Worm (Caenorhabditis elegans) whole organism, early embryonic: Measurements from ENCODE around the gene rnp-1.

Source experiments
- B0310.2 ChIP-seq: sonication (generic microtip); optimal IDR thresholded peaks from 2 replicates; lab custom pipeline; 2016; ENCODE audit warnings: mild to moderate bottlenecking, missing genetic modification characterization, missing compliant biosample characterization
- F13C5.2 ChIP-seq: sonication (generic microtip); optimal IDR thresholded peaks from 2 replicates; lab custom pipeline; 2017; ENCODE audit warnings: mild to moderate bottlenecking, missing genetic modification characterization, inconsistent platforms, missing compliant biosample characterization
- ama-1 ChIP-seq: fragments of 150-350 bp; optimal IDR thresholded peaks from 2 replicates; lab custom pipeline; 2014
- ceh-13 ChIP-seq: fragments of 200-800 bp; sonication (Bioruptor generic); optimal IDR thresholded peaks from 2 replicates; lab custom pipeline; 2018; ENCODE audit warnings: mild to moderate bottlenecking, missing genetic modification characterization, missing compliant biosample characterization
- ceh-36 ChIP-seq: sonication (generic microtip); optimal IDR thresholded peaks from 2 replicates; lab custom pipeline; 2016; ENCODE audit warnings: missing genetic modification characterization, inconsistent platforms, missing compliant biosample characterization
- ets-7 ChIP-seq: sonication (generic microtip); optimal IDR thresholded peaks from 2 replicates; lab custom pipeline; 2016; ENCODE audit warnings: missing genotype, missing genetic modification characterization, missing compliant biosample characterization
- flt-1 ChIP-seq: fragments of 200-800 bp; sonication (Bioruptor generic); IDR thresholded peaks from 2 replicates; pipeline ENCODE4 v1.3.6; 2022; ENCODE audit warnings: missing genetic modification characterization, missing compliant biosample characterization
- hmg-4 ChIP-seq: fragments of 200-800 bp; sonication (Bioruptor generic); optimal IDR thresholded peaks from 2 replicates; lab custom pipeline; 2018; ENCODE audit warnings: mild to moderate bottlenecking, missing genetic modification characterization, missing compliant biosample characterization
- pes-1 ChIP-seq: fragments of 200-800 bp; sonication (Bioruptor generic); IDR thresholded peaks from 2 replicates; pipeline ENCODE4 v1.3.6; 2022; ENCODE audit warnings: missing genetic modification reagents, missing genetic modification characterization, missing compliant biosample characterization
- tbx-11 ChIP-seq: fragments of 200-800 bp; sonication (Bioruptor generic); IDR thresholded peaks from 2 replicates; pipeline ENCODE4 v1.3.6; 2022; ENCODE audit warnings: missing genetic modification characterization, missing compliant biosample characterization
- tra-4 ChIP-seq: sonication (generic microtip); optimal IDR thresholded peaks from 2 replicates; lab custom pipeline; 2017; ENCODE audit warnings: missing genetic modification characterization, missing compliant biosample characterization

DNA sequence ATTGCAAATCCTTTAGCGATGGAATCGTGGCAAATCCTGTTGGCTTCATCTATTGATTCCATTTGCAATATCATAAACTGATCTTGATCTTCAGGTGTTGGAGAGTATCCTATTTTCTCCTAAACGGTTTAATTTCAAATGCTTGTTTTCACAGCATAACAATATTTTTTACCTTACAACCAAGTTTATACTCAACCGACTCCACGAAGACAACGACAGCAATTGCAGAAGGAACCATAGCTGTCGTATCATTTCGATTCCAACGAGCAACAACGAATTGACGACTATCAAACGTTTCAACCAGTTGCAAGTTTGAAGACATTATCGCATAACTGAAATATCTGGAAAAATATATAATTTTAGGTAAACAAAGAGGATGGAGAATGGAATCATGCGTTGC, 8.2 kb upstream of the rnp-1 start, which contains the start of gene usip-1:
- no peak for TF ChIP-seq F13C5.2 (tag; lab: Kevin White, UChicago)
- TF ChIP-seq tbx-11 (GFP tag; lab: Robert Waterston, UW) = no peak
- no peak for TF ChIP-seq ama-1 (lab: Kevin White, UChicago)
- TF ChIP-seq hmg-4 (GFP tag; lab: Kevin White, UChicago) = no peak
- no peak for TF ChIP-seq pes-1 (GFP tag; lab: Robert Waterston, UW)
- TF ChIP-seq ceh-36 (tag; lab: Kevin White, UChicago) = no peak
- no peak for TF ChIP-seq B0310.2 (tag; lab: Kevin White, UChicago)
- no peak for TF ChIP-seq flt-1 (GFP tag; lab: Robert Waterston, UW)
- no peak for TF ChIP-seq ets-7 (tag; lab: Kevin White, UChicago)
- TF ChIP-seq ceh-13 (GFP tag; lab: Kevin White, UChicago) = no peak
- TF ChIP-seq tra-4 (tag; lab: Kevin White, UChicago) = no peak
